Worm (Caenorhabditis elegans): ENCODE measurements around the gene rif-1.2.

The rif-1.2 gene

DNA sequence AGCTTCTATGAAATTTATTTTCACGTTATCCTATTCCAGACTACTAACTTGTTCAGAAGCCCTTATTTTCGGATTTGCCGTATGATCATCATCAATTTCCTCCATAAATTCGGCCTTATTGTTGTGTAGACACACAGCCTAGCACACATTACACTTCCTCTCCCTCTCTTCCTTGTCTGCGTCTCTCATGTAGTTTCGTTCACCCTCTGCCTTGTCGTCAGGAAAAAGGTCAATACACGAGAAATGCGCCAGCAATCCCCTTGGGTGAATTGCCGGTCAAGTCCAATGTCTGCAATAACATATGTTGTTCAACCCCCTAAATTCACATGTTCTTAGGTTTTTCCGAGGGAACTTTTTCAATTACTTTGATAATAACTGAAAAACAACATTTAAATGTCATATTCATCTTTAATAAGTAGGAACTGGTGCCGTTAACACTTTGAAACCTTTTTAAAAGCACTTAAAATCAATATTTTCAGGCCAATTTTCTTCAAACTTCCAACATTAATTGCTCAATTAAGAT, 22.6 kb upstream of the rif-1.2 start, which contains the start of gene F17E5.2 (continued):
- peak; percentile 68 for TF ChIP-seq jun-1 (tag; optimal IDR thresholded peaks at IDR 0.05)
- peak; percentile 4 for TF ChIP-seq snpc-4 (tag; optimal IDR thresholded peaks at IDR 0.05)
- peak; percentile 81; the same call in 1 of the 2 replicates for TF ChIP-seq zfp-3 (GFP tag; conservative IDR thresholded peaks at IDR 0.05)
- no peak for TF ChIP-seq ama-1 (optimal IDR thresholded peaks at IDR 0.05)
- TF ChIP-seq nhr-42 (GFP tag; IDR thresholded peaks at IDR 0.05): no peak; the same call in none of the 2 replicates
- TF ChIP-seq Y105C5A.15 (GFP tag; IDR thresholded peaks at IDR 0.05): no peak
- peak; percentile 53 for TF ChIP-seq aha-1 (tag)
- no peak for TF ChIP-seq F49E8.2 (tag; optimal IDR thresholded peaks at IDR 0.05; ENCODE audit: borderline replicate concordance)
- TF ChIP-seq lsy-2 (tag; optimal IDR thresholded peaks at IDR 0.05): peak; percentile 55 to 94
- no peak for TF ChIP-seq Y48G9A.11 (GFP tag; IDR thresholded peaks at IDR 0.05)

DNA sequence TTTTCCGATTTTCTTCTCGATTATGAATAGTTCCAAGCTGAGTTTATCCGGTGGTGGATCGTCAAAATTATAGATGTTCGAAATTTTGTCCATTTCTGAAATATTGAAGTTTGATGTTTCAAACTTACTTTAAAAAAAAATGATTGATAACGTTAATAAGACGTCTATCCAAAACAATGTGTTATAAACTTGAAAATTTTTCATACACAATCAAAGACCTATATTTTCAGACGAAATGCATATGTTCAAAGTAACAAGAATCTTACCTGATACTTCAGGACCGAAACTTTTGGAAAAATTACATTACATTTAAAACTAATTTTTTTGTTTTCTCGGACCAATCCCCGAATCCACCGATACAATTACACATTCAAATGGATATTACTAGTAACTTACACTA, 20.2 kb upstream of the rif-1.2 start, which contains the start of gene nekl-3:
TSS of gene nekl-3 (minus strand) at position 101 of the 400 bp plus-strand sequence.
- TF ChIP-seq ztf-7 (tag; optimal IDR thresholded peaks at IDR 0.05) (no peak), aha-1 (tag) (peak; percentile 21), ceh-20 (GFP tag; IDR thresholded peaks at IDR 0.05) (no peak), ceh-44 (GFP tag; IDR thresholded peaks at IDR 0.05) (no peak), lin-1 (GFP tag; IDR thresholded peaks at IDR 0.05) (no peak), nhr-28 (tag; optimal IDR thresholded peaks at IDR 0.05) (no peak), F44E2.7 (GFP tag; IDR thresholded peaks at IDR 0.05) (no peak)

DNA sequence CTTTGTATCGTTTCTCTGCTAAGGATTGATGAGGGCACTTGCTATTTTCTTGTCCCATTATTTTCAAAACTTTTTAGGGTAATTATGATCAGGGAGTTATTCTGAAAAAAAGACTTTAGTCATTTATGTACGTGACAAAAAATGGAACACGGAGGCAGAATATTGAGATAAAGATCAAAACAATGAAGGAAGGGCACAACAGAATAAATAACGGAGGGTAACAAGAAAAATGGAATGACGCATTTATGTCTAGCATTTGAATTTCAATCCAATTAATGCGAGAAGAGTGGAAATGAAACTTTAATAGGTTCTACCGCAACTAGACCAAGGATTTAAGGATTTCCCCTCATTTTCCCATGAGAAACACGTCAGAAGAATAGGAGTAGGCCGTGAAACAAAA, 7.1 kb upstream of the rif-1.2 start, which contains the start of gene glb-13:
TSS of gene glb-13 (minus strand) at position 101 of the 400 bp plus-strand sequence.
- TF ChIP-seq vab-7 (GFP tag; IDR thresholded peaks at IDR 0.05) (no peak), lin-1 (GFP tag; IDR thresholded peaks at IDR 0.05) (no peak), ceh-32 (tag; optimal IDR thresholded peaks at IDR 0.05; ENCODE audit: poor library complexity) (no peak), unc-62 (GFP tag; optimal IDR thresholded peaks at IDR 0.05 in 1 of 2) (peak in 1 of 2 experiments; percentile 78), unc-62 (tag; optimal IDR thresholded peaks at IDR 0.05) (no peak), nhr-28 (tag; optimal IDR thresholded peaks at IDR 0.05) (no peak)

DNA sequence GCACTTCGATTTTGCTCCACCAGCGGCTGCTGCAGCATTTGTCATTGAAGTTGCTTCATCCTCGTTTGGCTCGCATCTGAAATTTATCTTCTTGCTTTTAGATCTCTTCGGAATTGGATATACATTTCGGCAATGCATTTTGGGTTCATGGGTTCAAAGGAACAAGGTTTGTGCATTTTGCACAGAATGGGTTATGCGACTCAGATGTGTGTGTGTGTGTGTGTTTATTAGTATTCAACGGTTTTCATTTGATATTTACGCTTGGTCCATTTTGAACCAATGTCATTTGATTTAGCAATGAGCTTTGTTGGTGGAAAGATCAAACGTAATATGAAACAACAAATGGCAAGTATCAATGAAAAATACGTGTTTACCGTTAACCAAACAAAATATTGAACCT, 4.6 kb upstream of the rif-1.2 start:
- peak in 1 of 2 experiments; percentile 90 for TF ChIP-seq unc-62 (GFP tag; optimal IDR thresholded peaks at IDR 0.05 in 1 of 2)
- no peak for TF ChIP-seq unc-62 (tag; optimal IDR thresholded peaks at IDR 0.05)
- no peak for TF ChIP-seq ceh-20 (GFP tag; IDR thresholded peaks at IDR 0.05)
- TF ChIP-seq vab-7 (GFP tag; IDR thresholded peaks at IDR 0.05): no peak

DNA sequence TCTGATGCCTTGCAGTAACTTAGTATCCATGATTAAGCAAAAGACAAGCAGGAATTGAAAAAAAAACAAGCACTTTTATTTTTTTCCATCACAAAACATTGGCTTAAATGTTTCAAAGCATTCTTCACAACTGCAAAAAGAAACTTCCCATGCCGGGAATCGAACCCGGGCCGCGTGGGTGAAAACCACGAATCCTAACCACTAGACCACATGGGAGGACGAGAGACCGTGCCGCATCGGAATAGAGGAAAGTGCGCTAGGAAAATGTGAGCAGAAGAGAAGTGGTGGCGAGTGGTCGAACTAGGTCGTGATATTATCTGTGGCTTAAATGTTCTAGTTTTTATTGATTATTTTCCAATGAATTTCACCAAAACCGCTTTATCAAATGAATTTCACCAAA, 3.7 kb downstream of the rif-1.2 start:
- TF ChIP-seq nhr-10 (tag; optimal IDR thresholded peaks at IDR 0.05) (no peak), fos-1 (tag; optimal IDR thresholded peaks at IDR 0.05) (no peak), nhr-41 (GFP tag; IDR thresholded peaks at IDR 0.05) (peak; percentile 82; the same call in 1 of the 2 replicates), ztf-11 (tag; optimal IDR thresholded peaks at IDR 0.05) (no peak), hlh-30 (tag; optimal IDR thresholded peaks at IDR 0.05; ENCODE audit: insufficient read depth) (peak; percentile 49), egl-43 (GFP tag; IDR thresholded peaks at IDR 0.05) (peak; percentile 82), aha-1 (tag) (peak; percentile 94), madf-9 (GFP tag; conservative IDR thresholded peaks at IDR 0.05) (peak; percentile 55; the same call in 1 of the 2 replicates), nhr-48 (tag; optimal IDR thresholded peaks at IDR 0.05) (no peak), Y5F2A.4 (GFP tag; optimal IDR thresholded peaks at IDR 0.05) (no peak), lin-13 (GFP tag; optimal IDR thresholded peaks at IDR 0.05) (peak; percentile 13), ceh-20 (GFP tag; IDR thresholded peaks at IDR 0.05) (0 out of 2 replicates have a peak, but pooled peaks have one; percentile 33), fkh-10 (GFP tag; optimal IDR thresholded peaks at IDR 0.05) (no peak), saeg-2 (GFP tag; IDR thresholded peaks at IDR 0.05) (no peak), nhr-42 (GFP tag; IDR thresholded peaks at IDR 0.05) (0 out of 2 replicates have a peak, but pooled peaks have one; percentile 41), lim-7 (GFP tag; IDR thresholded peaks at IDR 0.05) (peak; percentile 88), dve-1 (tag; optimal IDR thresholded peaks at IDR 0.05; ENCODE audit: insufficient read depth) (no peak), daf-16 (GFP tag; optimal IDR thresholded peaks at IDR 0.05) (peak; percentile 11 to 45), daf-16 (tag; optimal IDR thresholded peaks at IDR 0.05) (peak; percentile 51), zip-11 (GFP tag; IDR thresholded peaks at IDR 0.05) (no peak), ZK546.5 (tag; optimal IDR thresholded peaks at IDR 0.05) (no peak), dmd-8 (GFP tag; IDR thresholded peaks at IDR 0.05) (peak; percentile 64; the same call in 1 of the 2 replicates), T26A8.4 (GFP tag; IDR thresholded peaks at IDR 0.05) (no peak; the same call in 1 of the 2 replicates), mep-1 (tag; optimal IDR thresholded peaks at IDR 0.05) (peak; percentile 65), daf-8 (GFP tag; IDR thresholded peaks at IDR 0.05) (no peak), nhr-28 (tag; optimal IDR thresholded peaks at IDR 0.05) (no peak), nhr-111 (GFP tag; optimal IDR thresholded peaks at IDR 0.05) (no peak), lin-1 (GFP tag; IDR thresholded peaks at IDR 0.05) (peak; percentile 53; the same call in 1 of the 2 replicates)
